Fruit fly (Drosophila melanogaster) ovary, adult (tissue): ENCODE results near the gene LIMK1.

Source experiments
- CG17801 ChIP-seq: fragments of 200-800 bp; optimal IDR thresholded peaks from 2 replicates; lab custom pipeline; 2019; ENCODE audit warnings: missing biosample characterization, mild to moderate bottlenecking, missing genetic modification characterization, moderate library complexity; ENCODE audit not compliant: partially characterized antibody

The LIMK1 gene

dm6 chrX:12596353-12597107 lies 4.5 kb upstream of the LIMK1 start:
- peak; percentile 93 for TF ChIP-seq CG17801 (GFP tag; lab: Kevin White, UChicago)

- TF ChIP-seq CG17801 (GFP tag; lab: Kevin White, UChicago): no peak
Observed at dm6 chrX:12595610-12596336, 3.8 kb upstream of the LIMK1 start, which contains the start of the genes CG1824 and Sec16. Gene CG1824 (minus strand): TSS chrX:12595624. Gene Sec16 (plus strand): TSS chrX:12596047.

- TF ChIP-seq CG17801 (GFP tag; lab: Kevin White, UChicago): no peak
Observed at dm6 chrX:12595100-12595609, 3.2 kb upstream of the LIMK1 start.

- peak; percentile 56 for TF ChIP-seq CG17801 (GFP tag; lab: Kevin White, UChicago)
Observed at dm6 chrX:12591223-12592120, 521 bp downstream of the LIMK1 start.

dm6 chrX:12583870-12584390 lies 8.1 kb downstream of the LIMK1 start:
- TF ChIP-seq CG17801 (GFP tag; lab: Kevin White, UChicago): no peak

- peak; percentile 82 for TF ChIP-seq CG17801 (GFP tag; lab: Kevin White, UChicago)
Observed at dm6 chrX:12582984-12583869, 8.8 kb downstream of the LIMK1 start, which contains the start of gene Pits. Gene Pits (minus strand): TSS chrX:12583193.

- TF ChIP-seq CG17801 (GFP tag; lab: Kevin White, UChicago): no peak
Observed at dm6 chrX:12582661-12582983, 9.4 kb downstream of the LIMK1 start.

dm6 chrX:12581894-12582293 lies 10.1 kb downstream of the LIMK1 start:
- no peak for TF ChIP-seq CG17801 (GFP tag; lab: Kevin White, UChicago)

dm6 chrX:12581305-12581676 lies 10.7 kb downstream of the LIMK1 start:
- no peak for TF ChIP-seq CG17801 (GFP tag; lab: Kevin White, UChicago)

- TF ChIP-seq CG17801 (GFP tag; lab: Kevin White, UChicago): no peak
Observed at dm6 chrX:12580498-12581304, 11.3 kb downstream of the LIMK1 start.

dm6 chrX:12580040-12580497 lies 11.9 kb downstream of the LIMK1 start:
- TF ChIP-seq CG17801 (GFP tag; lab: Kevin White, UChicago): peak; percentile 60

dm6 chrX:12579506-12579999 lies 12.4 kb downstream of the LIMK1 start:
- peak; percentile 76 for TF ChIP-seq CG17801 (GFP tag; lab: Kevin White, UChicago)
